Worm (Caenorhabditis elegans): ENCODE measurements around the gene C16C8.4.

DNA sequence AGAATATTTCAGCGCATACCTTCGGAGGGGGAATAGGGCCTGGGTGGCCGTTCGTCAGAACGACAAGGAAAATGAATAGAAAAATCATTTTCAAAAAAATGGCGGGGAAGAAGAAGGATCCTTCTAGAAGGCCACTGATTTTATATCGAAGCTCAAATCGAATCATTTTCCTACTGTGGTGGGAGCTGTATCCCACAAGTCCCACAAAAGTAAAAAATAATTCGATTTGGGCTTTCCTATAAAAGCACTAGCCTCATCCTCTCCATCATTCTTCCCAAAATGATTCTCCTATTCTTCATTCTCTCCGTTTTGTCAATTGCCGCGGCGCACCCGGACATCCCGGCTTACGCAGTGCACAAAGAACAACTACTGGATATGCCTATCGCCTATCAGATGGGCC is 14.0 kb upstream of the C16C8.4 start, which contains the start of the genes C16C8.26 and C16C8.19:
- TF ChIP-seq C08G9.2 (tag; optimal IDR thresholded peaks at IDR 0.05) (no peak), madf-2 (tag; optimal IDR thresholded peaks at IDR 0.05) (no peak), tbx-2 (tag; optimal IDR thresholded peaks at IDR 0.05) (no peak), nhr-11 (tag; optimal IDR thresholded peaks at IDR 0.05) (no peak), ref-2 (tag; optimal IDR thresholded peaks at IDR 0.05) (no peak), eyg-1 (tag; optimal IDR thresholded peaks at IDR 0.05) (no peak), odd-2 (tag; optimal IDR thresholded peaks at IDR 0.05) (no peak), hlh-30 (tag; optimal IDR thresholded peaks at IDR 0.05; ENCODE audit: insufficient read depth) (no peak)

Data from whole organism, late embryonic.